Worm (Caenorhabditis elegans): ENCODE data around the gene str-116.

str-116 gene

ce11 chrV:11298632-11299031, 31.9 kb downstream of the str-116 start, which contains the start of gene T03F7.5:
TSS of gene T03F7.5 (minus strand) at chrV:11298732.
- TF ChIP-seq R02D3.7 (tag; optimal IDR thresholded peaks at IDR 0.05) (no peak), nhr-23 (tag; optimal IDR thresholded peaks at IDR 0.05) (no peak), nhr-43 (tag; optimal IDR thresholded peaks at IDR 0.05; ENCODE audit: poor library complexity, severe bottlenecking) (no peak), elt-3 (tag; optimal IDR thresholded peaks at IDR 0.05) (no peak), pha-4 (tag; optimal IDR thresholded peaks at IDR 0.05) (no peak), ceh-16 (tag; optimal IDR thresholded peaks at IDR 0.05) (no peak), jun-1 (tag; optimal IDR thresholded peaks at IDR 0.05) (no peak), nhr-25 (tag; optimal IDR thresholded peaks at IDR 0.05) (no peak), fos-1 (tag; optimal IDR thresholded peaks at IDR 0.05) (no peak)

ce11 chrV:11299406-11299805, 32.6 kb downstream of the str-116 start:
- no peak for TF ChIP-seq pqm-1 (tag; optimal IDR thresholded peaks at IDR 0.05)

ce11 chrV:11300539-11300938, 33.8 kb downstream of the str-116 start, which contains the start of gene srh-47:
TSS of gene srh-47 (minus strand) at chrV:11300639.
- TF ChIP-seq elt-3 (tag; optimal IDR thresholded peaks at IDR 0.05), result no peak
- TF ChIP-seq nhr-28 (tag; optimal IDR thresholded peaks at IDR 0.05), result no peak
- no peak for TF ChIP-seq R02D3.7 (tag; optimal IDR thresholded peaks at IDR 0.05)
- TF ChIP-seq ceh-28 (tag; optimal IDR thresholded peaks at IDR 0.05), result no peak
- TF ChIP-seq pqm-1 (tag; optimal IDR thresholded peaks at IDR 0.05), result no peak
- TF ChIP-seq ZK546.5 (tag; optimal IDR thresholded peaks at IDR 0.05), result no peak
- no peak for TF ChIP-seq unc-62 (GFP tag; optimal IDR thresholded peaks at IDR 0.05)
- no peak for TF ChIP-seq nhr-23 (tag; optimal IDR thresholded peaks at IDR 0.05)

- no peak for TF ChIP-seq nhr-25 (tag; optimal IDR thresholded peaks at IDR 0.05)
- no peak for TF ChIP-seq elt-1 (tag; optimal IDR thresholded peaks at IDR 0.05)
- TF ChIP-seq ztf-4 (tag; optimal IDR thresholded peaks at IDR 0.05), result no peak
- TF ChIP-seq nhr-237 (tag; optimal IDR thresholded peaks at IDR 0.05), result no peak
Observed at ce11 chrV:11302698-11303097, 35.9 kb downstream of the str-116 start, which contains the start of gene srh-46. TSS of gene srh-46 (minus strand) at chrV:11302886.

- TF ChIP-seq egl-5 (tag; optimal IDR thresholded peaks at IDR 0.05) (no peak), jun-1 (tag; optimal IDR thresholded peaks at IDR 0.05) (no peak), egl-27 (tag; optimal IDR thresholded peaks at IDR 0.05) (no peak), lin-15B (tag; optimal IDR thresholded peaks at IDR 0.05) (no peak), nhr-28 (tag; optimal IDR thresholded peaks at IDR 0.05) (no peak), snpc-4 (tag; optimal IDR thresholded peaks at IDR 0.05) (no peak), tbx-2 (tag; optimal IDR thresholded peaks at IDR 0.05) (no peak), ceh-82 (tag; optimal IDR thresholded peaks at IDR 0.05) (no peak), nfya-1 (tag; optimal IDR thresholded peaks at IDR 0.05; ENCODE audit: insufficient read depth) (no peak), unc-62 (GFP tag; optimal IDR thresholded peaks at IDR 0.05) (no peak), nhr-11 (tag; optimal IDR thresholded peaks at IDR 0.05) (no peak), hmg-11 (tag; optimal IDR thresholded peaks at IDR 0.05) (no peak), ceh-16 (tag; optimal IDR thresholded peaks at IDR 0.05) (no peak), sea-2 (GFP tag; optimal IDR thresholded peaks at IDR 0.05) (no peak), pha-4 (tag; optimal IDR thresholded peaks at IDR 0.05) (no peak), mdl-1 (tag; optimal IDR thresholded peaks at IDR 0.05) (no peak)
Observed at ce11 chrV:11304200-11304599, 37.4 kb downstream of the str-116 start.

ce11 chrV:11304879-11305278, 38.1 kb downstream of the str-116 start, which contains the start of gene srh-45:
TSS of gene srh-45 (minus strand) at chrV:11304979.
- no peak for TF ChIP-seq nhr-23 (tag; optimal IDR thresholded peaks at IDR 0.05)
- TF ChIP-seq nhr-12 (tag; optimal IDR thresholded peaks at IDR 0.05), result no peak
- TF ChIP-seq eor-1 (tag; optimal IDR thresholded peaks at IDR 0.05), result no peak
- no peak for TF ChIP-seq nhr-11 (tag; optimal IDR thresholded peaks at IDR 0.05)
- TF ChIP-seq lin-39 (tag; optimal IDR thresholded peaks at IDR 0.05), result no peak
- TF ChIP-seq R02D3.7 (tag; optimal IDR thresholded peaks at IDR 0.05), result no peak
- TF ChIP-seq daf-12 (tag; optimal IDR thresholded peaks at IDR 0.05), result no peak
- no peak for TF ChIP-seq ama-1 (optimal IDR thresholded peaks at IDR 0.05)
- no peak for TF ChIP-seq ZK546.5 (tag; optimal IDR thresholded peaks at IDR 0.05)
- TF ChIP-seq fkh-10 (GFP tag; optimal IDR thresholded peaks at IDR 0.05), result no peak
- TF ChIP-seq unc-62 (GFP tag; optimal IDR thresholded peaks at IDR 0.05), result no peak
- no peak for TF ChIP-seq pqm-1 (tag; optimal IDR thresholded peaks at IDR 0.05)

Data from whole organism, L3 larva.